Worm (Caenorhabditis elegans) whole organism, L2 larva: ENCODE measurements around the gene Y110A2AL.7.

Experiments used
- C34F6.9 ChIP-seq: fragments of 150-350 bp; optimal IDR thresholded peaks from 2 replicates; lab custom pipeline; 2014; ENCODE audit warnings: missing biosample characterization, missing genetic modification characterization
- F13H6.1 ChIP-seq: sonication (generic microtip); optimal IDR thresholded peaks from 2 replicates; lab custom pipeline; 2016; ENCODE audit warnings: missing genetic modification characterization, missing compliant biosample characterization
- R02D3.7 ChIP-seq: fragments of 150-350 bp; optimal IDR thresholded peaks from 2 replicates; lab custom pipeline; 2014; ENCODE audit warnings: missing biosample characterization, missing genetic modification characterization
- alr-1 ChIP-seq: fragments of 150-350 bp; optimal IDR thresholded peaks from 2 replicates; lab custom pipeline; 2014; ENCODE audit warnings: missing biosample characterization, missing genetic modification characterization
- ceh-16 ChIP-seq: fragments of 150-350 bp; optimal IDR thresholded peaks from 2 replicates; lab custom pipeline; 2014; ENCODE audit warnings: missing biosample characterization, missing genetic modification characterization
- crh-2 ChIP-seq: sonication (generic microtip); optimal IDR thresholded peaks from 2 replicates; lab custom pipeline; 2017; ENCODE audit warnings: missing biosample characterization, missing genetic modification characterization
- egl-27 ChIP-seq: sonication (generic microtip); optimal IDR thresholded peaks from 3 replicates; lab custom pipeline; 2017; ENCODE audit warnings: missing biosample characterization, missing genetic modification reagents, missing genetic modification characterization
- elt-3 ChIP-seq: sonication (generic microtip); optimal IDR thresholded peaks from 2 replicates; lab custom pipeline; 2017; ENCODE audit warnings: missing biosample characterization, missing genetic modification characterization
- lin-11 ChIP-seq: fragments of 150-350 bp; sonication (generic microtip); optimal IDR thresholded peaks from 2 replicates; lab custom pipeline; 2014; ENCODE audit warnings: missing biosample characterization, missing genetic modification characterization, inconsistent platforms, mixed read lengths
- lin-13 ChIP-seq: fragments of 150-350 bp; optimal IDR thresholded peaks from 2 replicates; lab custom pipeline; 2014; ENCODE audit warnings: missing biosample characterization, missing genetic modification reagents, missing genetic modification characterization
- lin-39 ChIP-seq: fragments of 150-350 bp; optimal IDR thresholded peaks from 2 replicates; lab custom pipeline; 2014; ENCODE audit warnings: missing biosample characterization, missing genetic modification reagents, missing genetic modification characterization
- mab-5 ChIP-seq: fragments of 150-350 bp; optimal IDR thresholded peaks from 2 replicates; lab custom pipeline; 2014; ENCODE audit warnings: missing biosample characterization, missing genetic modification characterization
- mbf-1 ChIP-seq: sonication (generic microtip); optimal IDR thresholded peaks from 2 replicates; lab custom pipeline; 2017; ENCODE audit warnings: missing biosample characterization, missing genetic modification characterization
- mdl-1 ChIP-seq, 2 experiments: fragments of 150-350 bp in 1 of 2; sonication (generic microtip) in 1 of 2; optimal IDR thresholded peaks; 2 replicates each; lab custom pipeline; 2017; ENCODE audit warnings: missing biosample characterization in 2 of 2, missing genetic modification characterization in 2 of 2
- nhr-10 ChIP-seq: sonication (generic microtip); optimal IDR thresholded peaks from 2 replicates; lab custom pipeline; 2017; ENCODE audit warnings: missing biosample characterization, missing genetic modification characterization
- nhr-11 ChIP-seq: fragments of 150-350 bp; optimal IDR thresholded peaks from 2 replicates; lab custom pipeline; 2014; ENCODE audit warnings: missing biosample characterization, missing genetic modification characterization
- nhr-12 ChIP-seq: fragments of 150-350 bp; optimal IDR thresholded peaks from 2 replicates; lab custom pipeline; 2014; ENCODE audit warnings: missing biosample characterization, missing genetic modification characterization
- nhr-129 ChIP-seq: fragments of 150-350 bp; optimal IDR thresholded peaks from 2 replicates; lab custom pipeline; 2014; ENCODE audit warnings: missing biosample characterization, missing genetic modification characterization
- nhr-21 ChIP-seq: fragments of 150-350 bp; optimal IDR thresholded peaks from 2 replicates; lab custom pipeline; 2014; ENCODE audit warnings: missing biosample characterization, missing genetic modification characterization
- nhr-237 ChIP-seq: fragments of 150-350 bp; optimal IDR thresholded peaks from 2 replicates; lab custom pipeline; 2014; ENCODE audit warnings: missing biosample characterization, missing genetic modification characterization
- nhr-6 ChIP-seq: fragments of 150-350 bp; optimal IDR thresholded peaks from 2 replicates; lab custom pipeline; 2014; ENCODE audit warnings: missing biosample characterization, missing genetic modification characterization
- peb-1 ChIP-seq: fragments of 150-350 bp; optimal IDR thresholded peaks from 2 replicates; lab custom pipeline; 2014; ENCODE audit warnings: missing biosample characterization, missing genetic modification characterization
- sem-4 ChIP-seq: fragments of 150-350 bp; optimal IDR thresholded peaks from 2 replicates; lab custom pipeline; 2014; ENCODE audit warnings: missing biosample characterization, missing genetic modification reagents, missing genetic modification characterization
- skn-1 ChIP-seq: sonication (generic microtip); optimal IDR thresholded peaks from 2 replicates; lab custom pipeline; 2017; ENCODE audit warnings: missing biosample characterization, missing genetic modification characterization
- snpc-4 ChIP-seq: fragments of 150-350 bp; optimal IDR thresholded peaks from 2 replicates; lab custom pipeline; 2014; ENCODE audit warnings: missing biosample characterization, missing genetic modification characterization
- unc-39 ChIP-seq: fragments of 150-350 bp; optimal IDR thresholded peaks from 2 replicates; lab custom pipeline; 2014; ENCODE audit warnings: missing biosample characterization, missing genetic modification characterization
- unc-62 ChIP-seq: fragments of 150-350 bp; optimal IDR thresholded peaks from 2 replicates; lab custom pipeline; 2014; ENCODE audit warnings: missing biosample characterization, missing genetic modification reagents, missing genetic modification characterization
- zag-1 ChIP-seq: fragments of 150-350 bp; optimal IDR thresholded peaks from 2 replicates; lab custom pipeline; 2014; ENCODE audit warnings: missing biosample characterization, missing genetic modification characterization
- ztf-1 ChIP-seq: fragments of 200-800 bp; sonication (Bioruptor generic); conservative IDR thresholded peaks from 2 replicates; pipeline ENCODE4 v1.3.6; 2022; ENCODE audit warnings: missing genetic modification characterization, missing compliant biosample characterization

Y110A2AL.7 gene

ce11 chrII:2797951-2798350 lies 45.0 kb downstream of the Y110A2AL.7 start:
- TF ChIP-seq crh-2 (no peak), egl-27 (no peak), lin-11 (tag; lab: Kevin White, UChicago) (no peak), unc-62 (no peak), skn-1 (tag; lab: Kevin White, UChicago) (no peak), unc-39 (tag; lab: Kevin White, UChicago) (no peak), peb-1 (tag; lab: Kevin White, UChicago) (no peak), mab-5 (tag; lab: Kevin White, UChicago) (no peak), lin-13 (GFP tag; lab: Kevin White, UChicago) (no peak), ztf-1 (no peak), zag-1 (no peak), nhr-237 (tag; lab: Kevin White, UChicago) (no peak), mbf-1 (tag; lab: Kevin White, UChicago) (no peak), snpc-4 (tag; lab: Kevin White, UChicago) (no peak), lin-39 (no peak), sem-4 (tag; lab: Kevin White, UChicago) (no peak), alr-1 (tag; lab: Kevin White, UChicago) (no peak), R02D3.7 (no peak), nhr-10 (tag; lab: Kevin White, UChicago) (no peak)

ce11 chrII:2796431-2796830 lies 46.6 kb downstream of the Y110A2AL.7 start:
- TF ChIP-seq F13H6.1, result no peak
- TF ChIP-seq nhr-11 (tag; lab: Kevin White, UChicago), result no peak
- TF ChIP-seq mdl-1 (tag; optimal IDR thresholded peaks at IDR 0.05; lab: Kevin White, UChicago), result no peak
- no peak for TF ChIP-seq nhr-6 (tag; lab: Kevin White, UChicago)
- no peak for TF ChIP-seq sem-4 (tag; lab: Kevin White, UChicago)
- TF ChIP-seq nhr-129 (tag; lab: Kevin White, UChicago), result no peak
- TF ChIP-seq, all 48 proteins: peak for 0

- no peak for TF ChIP-seq nhr-12 (tag; lab: Kevin White, UChicago)
- no peak for TF ChIP-seq ceh-16 (tag; lab: Kevin White, UChicago)
- no peak for TF ChIP-seq lin-13 (GFP tag; lab: Kevin White, UChicago)
- no peak for TF ChIP-seq nhr-21 (tag; lab: Kevin White, UChicago)
- no peak for TF ChIP-seq lin-39
- TF ChIP-seq nhr-10 (tag; lab: Kevin White, UChicago), result no peak
- TF ChIP-seq elt-3 (tag; lab: Kevin White, UChicago), result no peak
- TF ChIP-seq crh-2, result no peak
- no peak for TF ChIP-seq unc-39 (tag; lab: Kevin White, UChicago)
- TF ChIP-seq nhr-129 (tag; lab: Kevin White, UChicago), result no peak
- no peak for TF ChIP-seq C34F6.9 (tag; lab: Kevin White, UChicago)
These were observed 47.6 kb downstream of the Y110A2AL.7 start for ce11 chrII:2795413-2795812.
